Worm (Caenorhabditis elegans) whole organism, late embryonic: ENCODE results near the gene ssl-1.

ENCODE experiments used
- F13H6.1 ChIP-seq: sonication (generic microtip); optimal IDR thresholded peaks from 2 replicates; lab custom pipeline; 2016; ENCODE audit warnings: missing genetic modification characterization, missing compliant biosample characterization
- K02D7.2 ChIP-seq: sonication (generic microtip); optimal IDR thresholded peaks from 2 replicates; lab custom pipeline; 2017; ENCODE audit warnings: mild to moderate bottlenecking, missing genetic modification characterization, missing compliant biosample characterization
- ceh-14 ChIP-seq: sonication (generic microtip); optimal IDR thresholded peaks from 2 replicates; lab custom pipeline; 2016; ENCODE audit warnings: missing genotype, missing genetic modification characterization, missing compliant biosample characterization
- ceh-22 ChIP-seq: sonication (generic microtip); optimal IDR thresholded peaks from 2 replicates; lab custom pipeline; 2017; ENCODE audit warnings: missing biosample characterization, missing genetic modification characterization
- nhr-11 ChIP-seq: fragments of 150-350 bp; optimal IDR thresholded peaks from 2 replicates; lab custom pipeline; 2014; ENCODE audit warnings: missing biosample characterization, missing genetic modification characterization
- npax-4 ChIP-seq: sonication (generic microtip); optimal IDR thresholded peaks from 2 replicates; lab custom pipeline; 2016; ENCODE audit warnings: missing genetic modification characterization, missing compliant biosample characterization
- pha-4 ChIP-seq: fragments of 150-350 bp; optimal IDR thresholded peaks from 2 replicates; lab custom pipeline; 2018; ENCODE audit warnings: missing biosample characterization, missing genetic modification reagents, missing genetic modification characterization
- syd-9 ChIP-seq: sonication (generic microtip); optimal IDR thresholded peaks from 2 replicates; lab custom pipeline; 2016; ENCODE audit warnings: mild to moderate bottlenecking, missing genetic modification characterization, moderate library complexity, missing compliant biosample characterization

DNA sequence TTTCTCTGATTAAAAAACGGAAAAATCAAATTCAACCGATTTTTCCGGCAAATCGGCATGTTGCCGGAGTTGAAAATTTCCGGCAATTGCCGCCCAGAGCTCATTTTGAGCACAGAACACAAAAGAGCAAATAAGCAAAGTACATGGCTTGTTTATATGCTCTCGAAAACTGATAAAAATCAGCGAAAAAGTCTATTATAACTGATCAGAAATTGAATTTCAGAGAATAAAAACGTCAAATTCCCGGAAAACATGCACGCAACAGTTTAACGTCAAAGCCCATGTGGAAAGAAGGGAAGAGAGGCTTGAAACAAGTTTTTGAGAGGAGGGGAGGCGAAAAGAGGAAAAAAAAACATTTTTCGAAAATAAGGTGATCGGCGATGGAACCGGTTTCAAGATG, 45.5 kb upstream of the ssl-1 start:
- no peak for TF ChIP-seq syd-9 (tag; lab: Kevin White, UChicago)
- no peak for TF ChIP-seq K02D7.2 (tag; lab: Kevin White, UChicago)
- TF ChIP-seq ceh-22 (tag; lab: Kevin White, UChicago), result no peak
- no peak for TF ChIP-seq pha-4 (tag; lab: Kevin White, UChicago)
- no peak for TF ChIP-seq npax-4 (tag; lab: Kevin White, UChicago)
- TF ChIP-seq F13H6.1, result no peak
- TF ChIP-seq nhr-11 (tag; lab: Kevin White, UChicago), result no peak
- TF ChIP-seq ceh-14, result no peak
